Fruit fly (Drosophila melanogaster): ENCODE results near the gene RpL26.

- TF ChIP-seq Clk (GFP tag; optimal IDR thresholded peaks at IDR 0.05) (no peak), cnc (optimal IDR thresholded peaks at IDR 0.05) (no peak), Mnt (GFP tag; optimal IDR thresholded peaks at IDR 0.05) (no peak)
Measured at dm6 chr3L:18922086-18922485, 23.4 kb downstream of the RpL26 start, which contains the start of gene CG3819.

Measured in whole organism, adult.